Fruit fly (Drosophila melanogaster) whole organism, wandering third instar larva: ENCODE results near the gene sphinx2.

Source experiments
- br ChIP-seq: fragments of 200-800 bp; sonication (Bioruptor generic); optimal IDR thresholded peaks from 2 replicates; lab custom pipeline; 2016; ENCODE audit warnings: missing biosample characterization, missing genetic modification characterization
- brk ChIP-seq: fragments of 200-800 bp; sonication (Bioruptor generic); optimal IDR thresholded peaks from 2 replicates; lab custom pipeline; 2016; ENCODE audit warnings: missing biosample characterization, mild to moderate bottlenecking, missing genetic modification characterization
- ey ChIP-seq: fragments of 200-800 bp; sonication (Bioruptor generic); optimal IDR thresholded peaks from 2 replicates; lab custom pipeline; 2016; ENCODE audit warnings: missing biosample characterization, missing genetic modification characterization
- h ChIP-seq: fragments of 200-800 bp; sonication (Bioruptor generic); optimal IDR thresholded peaks from 3 replicates; lab custom pipeline; 2016; ENCODE audit warnings: missing biosample characterization, mild to moderate bottlenecking, missing genetic modification characterization
- pan ChIP-seq: fragments of >200 bp; optimal IDR thresholded peaks from 2 replicates; lab custom pipeline; 2017
- psq ChIP-seq: fragments of 200-800 bp; sonication (Bioruptor generic); optimal IDR thresholded peaks from 3 replicates; lab custom pipeline; 2017; ENCODE audit warnings: missing biosample characterization, mild to moderate bottlenecking, missing genetic modification characterization, moderate library complexity

dm6 chr3L:7439305-7439704 is 1.2 kb downstream of the sphinx2 start, which contains the start of gene sphinx1:
- no peak for TF ChIP-seq brk (GFP tag; lab: Kevin White, UChicago)
- TF ChIP-seq pan (lab: Kevin White, UChicago) = no peak
- TF ChIP-seq h (GFP tag; lab: Kevin White, UChicago) = no peak
- no peak for TF ChIP-seq br (GFP tag; lab: Kevin White, UChicago)
- no peak for TF ChIP-seq ey (GFP tag; lab: Kevin White, UChicago)
- TF ChIP-seq psq (GFP tag; lab: Kevin White, UChicago) = no peak
